Worm (Caenorhabditis elegans) whole organism, L1 larva: ENCODE measurements around the gene gst-14.

ENCODE experiments used
- aha-1 ChIP-seq: fragments of 150-350 bp; optimal IDR thresholded peaks from 2 replicates; lab custom pipeline; 2014; ENCODE audit warnings: missing biosample characterization, missing genetic modification characterization
- ama-1 ChIP-seq: fragments of 150-350 bp; optimal IDR thresholded peaks from 2 replicates; lab custom pipeline; 2014
- blmp-1 ChIP-seq: fragments of 150-350 bp; optimal IDR thresholded peaks from 2 replicates; lab custom pipeline; 2014; ENCODE audit warnings: missing biosample characterization, missing genetic modification characterization
- ceh-8 ChIP-seq: fragments of 200-800 bp; sonication (Bioruptor generic); optimal IDR thresholded peaks from 2 replicates; lab custom pipeline; 2018; ENCODE audit warnings: mild to moderate bottlenecking, missing genetic modification characterization, moderate library complexity, missing compliant biosample characterization
- ceh-82 ChIP-seq, 3 experiments: fragments of 150-350 bp in 1 of 3; sonication (generic microtip) in 2 of 3; optimal IDR thresholded peaks; 2 replicates each; lab custom pipeline; 2014 to 2017; ENCODE audit warnings: missing biosample characterization in 3 of 3, missing genetic modification characterization in 3 of 3
- efl-1 ChIP-seq, 4 experiments: fragments of 150-350 bp; optimal IDR thresholded peaks in 3 of 4; peaks in 1 of 4; 1 replicate in 1 of 4; 2 replicates in 3 of 4; lab custom pipeline; 2014; ENCODE audit warnings: missing biosample characterization in 2 of 4, missing genetic modification characterization in 2 of 4, missing genetic modification reagents in 2 of 4
- elt-2 ChIP-seq: sonication (generic microtip); optimal IDR thresholded peaks from 2 replicates; lab custom pipeline; 2016; ENCODE audit warnings: missing genetic modification characterization, mild to moderate bottlenecking, inconsistent platforms, missing compliant biosample characterization, missing genetic modification reagents
- elt-3 ChIP-seq, 6 experiments: fragments of 150-350 bp in 1 of 6; sonication (generic microtip); optimal IDR thresholded peaks; 2 replicates each; lab custom pipeline; 2017 to 2018; ENCODE audit warnings: missing biosample characterization in 6 of 6, missing genetic modification characterization in 6 of 6, inconsistent platforms in 1 of 6
- fkh-4 ChIP-seq: sonication (generic microtip); optimal IDR thresholded peaks from 2 replicates; lab custom pipeline; 2016; ENCODE audit warnings: missing compliant biosample characterization, missing genetic modification characterization, borderline replicate concordance
- hlh-17 ChIP-seq: fragments of 200-800 bp; sonication (Bioruptor generic); optimal IDR thresholded peaks from 2 replicates; lab custom pipeline; 2018; ENCODE audit warnings: missing genetic modification characterization, mild to moderate bottlenecking, missing compliant biosample characterization, moderate library complexity, borderline replicate concordance
- hlh-4 ChIP-seq: sonication (generic microtip); optimal IDR thresholded peaks from 2 replicates; lab custom pipeline; 2016; ENCODE audit warnings: mild to moderate bottlenecking, missing genetic modification characterization, missing compliant biosample characterization
- isw-1 ChIP-seq: fragments of 200-800 bp; sonication (Bioruptor generic); IDR thresholded peaks from 2 replicates; pipeline ENCODE4 v1.3.6; 2022; ENCODE audit warnings: missing genetic modification characterization, missing compliant biosample characterization
- jun-1 ChIP-seq: fragments of 150-350 bp; optimal IDR thresholded peaks from 2 replicates; lab custom pipeline; 2014; ENCODE audit warnings: missing biosample characterization, missing genetic modification reagents, missing genetic modification characterization
- lin-14 ChIP-seq: fragments of 200-800 bp; sonication (Bioruptor generic); optimal IDR thresholded peaks from 2 replicates; lab custom pipeline; 2018; ENCODE audit warnings: mild to moderate bottlenecking, missing genetic modification characterization, moderate library complexity, missing compliant biosample characterization
- lin-35 ChIP-seq, 2 experiments: fragments of 150-350 bp; optimal IDR thresholded peaks; 2 replicates each; lab custom pipeline; 2014; ENCODE audit warnings: missing biosample characterization in 2 of 2, missing genetic modification characterization in 2 of 2, missing genetic modification reagents in 2 of 2
- lin-39 ChIP-seq: fragments of 150-350 bp; optimal IDR thresholded peaks from 2 replicates; lab custom pipeline; 2014; ENCODE audit warnings: missing biosample characterization, missing genetic modification reagents, missing genetic modification characterization
- lsy-2 ChIP-seq, 2 experiments: fragments of 150-350 bp; optimal IDR thresholded peaks; 2 replicates each; lab custom pipeline; 2014; ENCODE audit warnings: missing biosample characterization in 2 of 2, missing genetic modification characterization in 2 of 2
- mef-2 ChIP-seq: fragments of 150-350 bp; optimal IDR thresholded peaks from 2 replicates; lab custom pipeline; 2014; ENCODE audit warnings: missing biosample characterization, missing genetic modification characterization
- nhr-12 ChIP-seq: sonication (generic microtip); optimal IDR thresholded peaks from 2 replicates; lab custom pipeline; 2017; ENCODE audit warnings: missing biosample characterization, missing genetic modification characterization
- nhr-19 ChIP-seq: fragments of 200-800 bp; sonication (Bioruptor generic); conservative IDR thresholded peaks from 2 replicates; pipeline ENCODE4 v1.3.6; 2022; ENCODE audit warnings: missing genetic modification characterization, missing compliant biosample characterization
- nhr-20 ChIP-seq: sonication (generic microtip); optimal IDR thresholded peaks from 2 replicates; lab custom pipeline; 2016; ENCODE audit warnings: mild to moderate bottlenecking, missing genetic modification characterization, missing compliant biosample characterization
- nhr-71 ChIP-seq: sonication (generic microtip); optimal IDR thresholded peaks from 2 replicates; lab custom pipeline; 2016; ENCODE audit warnings: mild to moderate bottlenecking, missing genetic modification characterization, moderate library complexity, missing compliant biosample characterization
- nhr-76 ChIP-seq: sonication (generic microtip); optimal IDR thresholded peaks from 2 replicates; lab custom pipeline; 2017; ENCODE audit warnings: missing biosample characterization, missing genetic modification characterization
- nhr-77 ChIP-seq: fragments of 150-350 bp; optimal IDR thresholded peaks from 2 replicates; lab custom pipeline; 2014; ENCODE audit warnings: missing biosample characterization, missing genetic modification characterization
- nhr-90 ChIP-seq: sonication (generic microtip); optimal IDR thresholded peaks from 2 replicates; lab custom pipeline; 2016; ENCODE audit warnings: mild to moderate bottlenecking, missing genetic modification characterization, missing compliant biosample characterization; ENCODE audit not compliant: poor library complexity
- snpc-4 ChIP-seq: fragments of 150-350 bp; optimal IDR thresholded peaks from 2 replicates; lab custom pipeline; 2014; ENCODE audit warnings: missing biosample characterization, missing genetic modification characterization
- sptf-1 ChIP-seq: fragments of 150-350 bp; optimal IDR thresholded peaks from 2 replicates; lab custom pipeline; 2014; ENCODE audit warnings: missing biosample characterization, missing genetic modification characterization
- tlp-1 ChIP-seq: fragments of 150-350 bp; optimal IDR thresholded peaks from 2 replicates; lab custom pipeline; 2014; ENCODE audit warnings: missing biosample characterization, missing genetic modification characterization
- unc-62 ChIP-seq: fragments of 150-350 bp; optimal IDR thresholded peaks from 2 replicates; lab custom pipeline; 2014; ENCODE audit warnings: missing biosample characterization, missing genetic modification reagents, missing genetic modification characterization
- unc-86 ChIP-seq: sonication (generic microtip); optimal IDR thresholded peaks from 2 replicates; lab custom pipeline; 2016; ENCODE audit warnings: missing genetic modification characterization, missing compliant biosample characterization
- zag-1 ChIP-seq: fragments of 150-350 bp; optimal IDR thresholded peaks from 2 replicates; lab custom pipeline; 2014; ENCODE audit warnings: missing biosample characterization, missing genetic modification characterization
- ztf-11 ChIP-seq, 2 experiments: sonication (generic microtip); optimal IDR thresholded peaks; 2 replicates each; lab custom pipeline; 2016 to 2017; ENCODE audit warnings: missing genetic modification characterization in 2 of 2, missing biosample characterization in 1 of 2, missing compliant biosample characterization in 1 of 2
- ztf-4 ChIP-seq: fragments of 150-350 bp; optimal IDR thresholded peaks from 2 replicates; lab custom pipeline; 2014; ENCODE audit warnings: missing biosample characterization, missing genetic modification characterization

gst-14 gene

ce11 chrII:13616000-13616399 lies at the start of gene gst-14:
Gene gst-14 (minus strand): TSS chrII:13616100.
- TF ChIP-seq nhr-20 (tag; lab: Kevin White, UChicago) (peak; percentile 72), nhr-71 (tag; lab: Kevin White, UChicago) (peak; percentile 12), unc-62 (no peak)

ce11 chrII:13664993-13665680 lies 49.2 kb upstream of the gst-14 start:
- TF ChIP-seq blmp-1 (tag; lab: Kevin White, UChicago) (peak; percentile 20), nhr-20 (tag; lab: Kevin White, UChicago) (peak; percentile 32), ama-1 (lab: Kevin White, UChicago) (no peak), sptf-1 (tag; lab: Kevin White, UChicago) (no peak), jun-1 (tag; lab: Kevin White, UChicago) (peak; percentile 15), isw-1 (no peak), unc-86 (tag; lab: Kevin White, UChicago) (no peak), nhr-76 (no peak), fkh-4 (tag; lab: Kevin White, UChicago) (no peak), lin-39 (tag; lab: Kevin White, UChicago) (no peak), nhr-90 (tag; lab: Kevin White, UChicago) (no peak), aha-1 (tag; lab: Kevin White, UChicago) (no peak), elt-2 (tag; lab: Kevin White, UChicago) (peak; percentile 92), elt-3 (tag; optimal IDR thresholded peaks at IDR 0.05; lab: Kevin White, UChicago) (peak in 4 of 6 experiments; percentile 39 to 73 (median 60)), lin-35 (GFP tag; optimal IDR thresholded peaks at IDR 0.05; lab: Kevin White, UChicago) (peak in 1 of 2 experiments; percentile 8), nhr-19 (GFP tag; lab: Robert Waterston, UW) (0 out of 2 replicates have a peak, but pooled peaks have one; percentile 4), tlp-1 (peak; percentile 53), ceh-82 (tag; optimal IDR thresholded peaks at IDR 0.05; lab: Kevin White, UChicago) (no peak), ceh-8 (no peak), ztf-4 (tag; lab: Kevin White, UChicago) (no peak), nhr-12 (tag; lab: Kevin White, UChicago) (no peak), ztf-11 (tag; optimal IDR thresholded peaks at IDR 0.05; lab: Kevin White, UChicago) (no peak), nhr-71 (tag; lab: Kevin White, UChicago) (peak; percentile 28), hlh-17 (no peak), hlh-4 (no peak), snpc-4 (no peak), zag-1 (tag; lab: Kevin White, UChicago) (no peak), lsy-2 (tag; optimal IDR thresholded peaks at IDR 0.05; lab: Kevin White, UChicago) (peak in 1 of 2 experiments; percentile 26), lin-14 (GFP tag; lab: Kevin White, UChicago) (peak; percentile 35)
- TF ChIP-seq, all 84 proteins: peak for 11

- TF ChIP-seq nhr-77 (tag; lab: Kevin White, UChicago) = no peak
- no peak for TF ChIP-seq nhr-19 (GFP tag; lab: Robert Waterston, UW)
- peak in 1 of 2 experiments; percentile 38 for TF ChIP-seq lin-35 (GFP tag; optimal IDR thresholded peaks at IDR 0.05; lab: Kevin White, UChicago)
- TF ChIP-seq elt-3 (tag; optimal IDR thresholded peaks at IDR 0.05; lab: Kevin White, UChicago) = peak in 2 of 6 experiments; percentile 47 to 77
- peak; percentile 50 for TF ChIP-seq blmp-1 (tag; lab: Kevin White, UChicago)
- peak; percentile 3 for TF ChIP-seq lin-14 (GFP tag; lab: Kevin White, UChicago)
- TF ChIP-seq mef-2 = no peak
- peak; percentile 39 for TF ChIP-seq nhr-20 (tag; lab: Kevin White, UChicago)
- TF ChIP-seq nhr-71 (tag; lab: Kevin White, UChicago) = peak; percentile 39
- peak in 1 of 2 experiments; percentile 78 for TF ChIP-seq lsy-2 (tag; optimal IDR thresholded peaks at IDR 0.05; lab: Kevin White, UChicago)
- TF ChIP-seq elt-2 (tag; lab: Kevin White, UChicago) = peak; percentile 72
- TF ChIP-seq nhr-90 (tag; lab: Kevin White, UChicago) = peak; percentile 17
- no peak for TF ChIP-seq sptf-1 (tag; lab: Kevin White, UChicago)
- no peak for TF ChIP-seq efl-1 (optimal IDR thresholded peaks at IDR 0.05; lab: Kevin White, UChicago)
- TF ChIP-seq efl-1 (GFP tag; optimal IDR thresholded peaks at IDR 0.05 in 1 of 2; lab: Kevin White, UChicago) = peak in 1 of 2 experiments; percentile 53
- no peak for TF ChIP-seq lin-39 (tag; lab: Kevin White, UChicago)
- no peak for TF ChIP-seq nhr-12 (tag; lab: Kevin White, UChicago)
- TF ChIP-seq, all 84 proteins: peak for 10
Measured at ce11 chrII:13664416-13664815, 48.5 kb upstream of the gst-14 start.
